Worm (Caenorhabditis elegans) whole organism, midembryonic: Measurements from ENCODE around the gene F58A3.4.

ENCODE experiments used
- T22C8.4 ChIP-seq: fragments of 200-800 bp; sonication (Bioruptor generic); IDR thresholded peaks from 2 replicates; pipeline ENCODE4 v1.3.6; 2022; ENCODE audit warnings: missing genetic modification characterization, missing compliant biosample characterization
- cog-1 ChIP-seq: sonication (generic microtip); optimal IDR thresholded peaks from 2 replicates; lab custom pipeline; 2016; ENCODE audit warnings: missing genetic modification characterization, missing compliant biosample characterization
- flt-1 ChIP-seq: fragments of 200-800 bp; sonication (Bioruptor generic); IDR thresholded peaks from 2 replicates; pipeline ENCODE4 v1.3.6; 2022; ENCODE audit warnings: missing genetic modification characterization, missing compliant biosample characterization
- klf-2 ChIP-seq: fragments of 200-800 bp; sonication (Bioruptor generic); conservative IDR thresholded peaks from 2 replicates; pipeline ENCODE4 v1.3.6; 2022; ENCODE audit warnings: missing genetic modification reagents, missing genetic modification characterization, missing compliant biosample characterization
- med-1 ChIP-seq: sonication (generic microtip); optimal IDR thresholded peaks from 2 replicates; lab custom pipeline; 2017; ENCODE audit warnings: missing genetic modification characterization, mild to moderate bottlenecking, missing compliant biosample characterization, antibody characterized with exemption, missing genetic modification reagents; ENCODE audit not compliant: insufficient read depth
- ref-1 ChIP-seq: fragments of 200-800 bp; sonication (Bioruptor generic); conservative IDR thresholded peaks from 2 replicates; pipeline ENCODE4 v1.3.6; 2022; ENCODE audit warnings: missing genetic modification reagents, missing genetic modification characterization, missing compliant biosample characterization
- tab-1 ChIP-seq: fragments of 200-800 bp; sonication (Bioruptor generic); IDR thresholded peaks from 2 replicates; pipeline ENCODE4 v1.3.6; 2022; ENCODE audit warnings: missing genetic modification characterization, missing compliant biosample characterization
- ztf-23 ChIP-seq: fragments of 200-800 bp; sonication (Bioruptor generic); IDR thresholded peaks from 2 replicates; pipeline ENCODE4 v1.3.6; 2022; ENCODE audit warnings: missing genetic modification reagents, missing genetic modification characterization, missing compliant biosample characterization
- ztf-29 ChIP-seq: fragments of 200-800 bp; sonication (Bioruptor generic); IDR thresholded peaks from 2 replicates; pipeline ENCODE4 v1.3.6; 2022; ENCODE audit warnings: missing genetic modification reagents, missing genetic modification characterization, missing compliant biosample characterization

The F58A3.4 gene

DNA sequence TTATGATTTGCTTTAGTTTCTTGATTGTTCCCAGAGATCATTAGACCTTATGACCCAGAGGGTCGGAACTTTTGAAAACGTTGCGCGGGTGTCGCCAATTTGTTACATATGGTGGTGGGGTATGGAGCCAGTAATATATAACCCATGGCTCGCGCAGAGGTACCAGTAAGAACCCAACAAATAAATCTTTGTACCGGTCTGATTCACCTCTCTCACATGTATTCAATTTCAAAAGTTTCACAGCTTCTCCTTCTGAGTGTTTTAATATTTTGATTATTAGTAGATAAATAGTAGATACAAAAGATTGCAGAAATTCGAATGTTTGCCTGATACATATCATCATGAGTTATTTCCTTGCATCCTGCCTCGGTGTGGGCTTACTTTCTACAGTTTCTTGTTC is 5.6 kb upstream of the F58A3.4 start, which contains the start of gene egl-15:
Gene egl-15, plus strand, starts transcription at position 301 of the 400 bp plus-strand sequence.
- no peak for TF ChIP-seq flt-1 (GFP tag; lab: Robert Waterston, UW)
- no peak for TF ChIP-seq T22C8.4
- no peak for TF ChIP-seq cog-1 (tag; lab: Kevin White, UChicago)
- TF ChIP-seq ztf-29 (GFP tag; lab: Robert Waterston, UW): no peak
- TF ChIP-seq tab-1 (GFP tag; lab: Robert Waterston, UW): no peak
- TF ChIP-seq ref-1 (GFP tag; lab: Robert Waterston, UW): no peak
- no peak for TF ChIP-seq med-1 (GFP tag; lab: Kevin White, UChicago)
- TF ChIP-seq ztf-23: no peak
- no peak for TF ChIP-seq klf-2 (GFP tag; lab: Robert Waterston, UW)

DNA sequence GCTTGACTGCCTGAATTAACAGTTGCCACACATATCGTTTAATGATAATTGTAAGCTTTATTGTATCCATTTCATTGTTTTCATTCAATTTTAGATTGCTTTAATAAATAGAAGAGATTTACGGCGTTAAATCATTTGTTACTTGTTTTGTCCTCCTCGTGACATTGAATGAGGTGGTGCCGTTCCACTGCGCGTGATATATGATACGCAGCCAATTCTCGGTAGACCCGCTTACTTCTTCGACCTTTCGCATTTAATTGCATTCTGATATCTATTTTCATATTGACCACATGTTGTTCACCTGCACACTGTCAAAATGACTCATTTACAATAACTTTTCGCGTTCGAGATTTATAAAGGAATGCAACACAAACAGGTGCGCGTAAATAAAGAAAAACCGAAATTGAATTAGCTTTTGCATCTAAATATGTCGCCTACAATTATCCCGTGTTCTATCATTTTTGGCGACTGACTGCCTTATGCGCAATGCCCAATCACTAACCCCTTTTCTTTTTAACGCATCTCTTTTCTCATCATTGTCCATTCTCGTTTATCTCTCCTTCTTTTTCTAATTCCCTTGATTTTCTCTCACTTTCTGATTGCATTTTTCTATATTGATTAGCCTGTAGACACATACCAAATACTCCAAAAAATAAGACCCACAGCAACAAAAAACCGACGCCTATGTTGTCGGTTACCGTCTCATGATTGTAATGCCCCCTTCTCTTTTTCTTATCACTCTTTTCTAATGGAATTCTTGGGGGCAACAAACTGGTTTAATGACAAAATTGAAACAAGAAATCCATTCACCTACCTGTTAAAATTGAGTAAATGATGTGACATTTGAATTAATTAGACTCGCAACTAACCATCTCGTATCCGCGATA is 4.2 kb upstream of the F58A3.4 start:
- TF ChIP-seq ref-1 (GFP tag; lab: Robert Waterston, UW): no peak
- TF ChIP-seq tab-1 (GFP tag; lab: Robert Waterston, UW): no peak
- no peak for TF ChIP-seq T22C8.4

DNA sequence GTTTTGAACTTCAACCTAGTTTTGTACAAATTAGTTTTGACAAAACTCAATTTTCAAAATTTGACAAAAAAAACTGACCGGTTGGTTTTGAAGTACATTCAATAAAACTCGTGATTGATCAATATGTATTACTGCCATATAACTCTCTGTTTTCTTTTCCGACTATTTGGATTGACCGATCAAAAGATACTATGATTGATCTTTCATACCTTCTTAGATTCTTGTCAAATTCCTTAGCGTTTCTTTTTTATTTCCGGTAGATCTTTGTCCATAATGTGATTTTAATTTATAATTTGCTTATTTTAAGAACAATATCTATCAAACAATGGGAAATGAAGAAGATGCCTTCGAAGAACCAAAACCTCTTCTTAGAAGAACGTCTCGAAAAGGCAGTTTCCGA is 1.9 kb upstream of the F58A3.4 start, which contains the start of gene F58A3.3:
Gene F58A3.3, plus strand, starts transcription at position 301 of the 400 bp plus-strand sequence.
- no peak for TF ChIP-seq tab-1 (GFP tag; lab: Robert Waterston, UW)
- TF ChIP-seq med-1 (GFP tag; lab: Kevin White, UChicago): no peak
- TF ChIP-seq T22C8.4: no peak

DNA sequence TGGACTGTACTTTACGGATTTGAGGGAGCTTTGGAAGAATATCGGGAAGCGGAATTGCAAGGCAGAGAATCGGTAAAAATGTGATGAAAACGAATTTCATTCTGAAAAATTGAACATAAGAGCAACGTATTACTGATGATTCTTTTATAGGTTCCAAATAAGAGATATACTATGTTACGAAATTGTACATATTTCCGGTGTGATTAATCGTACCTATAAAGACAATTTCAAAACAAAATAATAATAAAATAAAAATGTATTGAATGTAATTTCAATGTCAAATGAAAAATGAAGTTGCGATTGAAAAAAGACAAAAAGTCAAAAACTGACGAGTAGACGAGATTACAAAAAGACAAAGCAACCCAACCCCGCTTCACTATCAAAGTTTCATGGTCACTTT is 1.5 kb downstream of the F58A3.4 start, which contains the start of gene ttr-31:
Gene ttr-31, minus strand, starts transcription at position 101 of the 400 bp plus-strand sequence.
- TF ChIP-seq ztf-29 (GFP tag; lab: Robert Waterston, UW) (no peak), ztf-23 (no peak), klf-2 (GFP tag; lab: Robert Waterston, UW) (no peak)

DNA sequence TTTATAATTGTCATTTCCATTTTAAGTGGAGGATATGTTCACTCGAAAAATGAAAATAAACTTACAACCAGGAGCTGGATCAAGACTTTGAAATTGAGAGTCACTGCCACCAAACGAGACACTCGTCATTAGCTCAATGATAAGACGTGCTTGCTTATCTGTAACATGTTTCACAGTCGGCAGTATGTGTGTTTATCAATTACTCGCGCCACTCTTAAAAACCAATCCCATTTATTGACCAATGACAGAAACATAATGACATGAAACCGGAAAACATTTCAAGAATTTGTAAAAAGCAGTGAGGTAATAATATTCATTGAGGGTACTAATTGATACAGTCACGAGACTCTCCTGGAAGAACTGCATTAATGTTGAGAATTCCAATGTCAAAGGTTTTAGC is 2.4 kb downstream of the F58A3.4 start, which contains the start of gene del-5:
Gene del-5, minus strand, starts transcription at position 130 of the 400 bp plus-strand sequence.
- no peak for TF ChIP-seq ztf-23
- TF ChIP-seq med-1 (GFP tag; lab: Kevin White, UChicago): no peak
- no peak for TF ChIP-seq ztf-29 (GFP tag; lab: Robert Waterston, UW)
- TF ChIP-seq cog-1 (tag; lab: Kevin White, UChicago): no peak
- TF ChIP-seq klf-2 (GFP tag; lab: Robert Waterston, UW): no peak

DNA sequence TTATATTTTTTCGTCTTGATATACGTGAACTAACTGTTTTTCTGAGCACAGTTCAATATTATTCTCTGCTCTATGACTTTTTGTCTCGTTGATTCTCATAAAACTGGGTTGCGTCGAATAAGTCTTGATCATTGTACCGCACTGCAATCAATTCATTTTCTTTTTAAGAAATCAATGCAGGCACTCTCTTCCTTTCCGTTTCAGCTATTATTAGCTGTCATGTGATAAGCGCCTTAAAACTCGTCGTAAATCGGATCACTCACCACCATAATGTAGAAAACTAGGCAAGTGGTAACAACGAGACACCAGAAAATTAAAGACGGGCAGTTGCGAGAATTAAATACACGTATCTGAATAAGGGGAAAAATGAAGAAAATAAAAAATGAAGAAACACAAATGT is 3.1 kb downstream of the F58A3.4 start:
- TF ChIP-seq cog-1 (tag; lab: Kevin White, UChicago): no peak
- TF ChIP-seq med-1 (GFP tag; lab: Kevin White, UChicago): no peak
- TF ChIP-seq tab-1 (GFP tag; lab: Robert Waterston, UW): no peak

DNA sequence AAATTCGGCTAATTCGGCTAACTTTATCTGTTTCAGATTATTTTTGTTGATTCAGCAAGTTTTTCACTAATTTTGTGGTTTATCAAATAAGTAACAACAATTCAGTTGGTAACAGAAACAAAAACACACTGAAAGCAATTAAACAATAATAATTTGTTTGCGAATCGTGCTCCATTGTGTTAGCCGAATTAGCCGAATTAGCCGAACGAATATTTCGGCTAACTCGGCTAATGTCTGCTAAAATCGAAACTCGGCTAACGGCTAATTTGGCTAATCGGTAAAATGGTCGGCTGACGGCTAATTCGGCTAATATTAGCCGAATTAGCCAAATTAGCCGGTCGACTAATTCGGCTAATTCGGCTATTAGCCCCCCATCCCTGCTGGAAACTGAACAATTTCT is 6.8 kb downstream of the F58A3.4 start:
- TF ChIP-seq flt-1 (GFP tag; lab: Robert Waterston, UW) (no peak), klf-2 (GFP tag; lab: Robert Waterston, UW) (no peak), med-1 (GFP tag; lab: Kevin White, UChicago) (no peak), ztf-23 (no peak), cog-1 (tag; lab: Kevin White, UChicago) (no peak), ztf-29 (GFP tag; lab: Robert Waterston, UW) (no peak), tab-1 (GFP tag; lab: Robert Waterston, UW) (no peak), ref-1 (GFP tag; lab: Robert Waterston, UW) (no peak), T22C8.4 (no peak)

DNA sequence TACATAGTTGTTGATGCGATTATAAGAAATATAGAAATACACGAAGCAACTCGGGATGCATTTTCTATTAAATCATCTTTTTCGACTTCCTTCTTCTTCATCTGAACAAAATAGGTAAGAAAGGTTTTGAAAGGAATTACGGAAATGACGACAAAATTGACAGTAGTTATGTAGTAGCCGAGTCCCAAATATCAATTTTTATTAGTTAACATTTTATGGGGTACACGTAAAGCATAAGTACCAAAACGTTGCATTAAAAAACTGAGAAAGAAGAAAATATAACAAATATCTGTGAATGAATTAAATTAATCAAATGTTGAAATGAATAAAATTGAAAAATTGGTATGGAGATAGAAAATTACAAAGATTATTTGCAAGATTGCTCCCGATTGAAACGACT is 8.7 kb downstream of the F58A3.4 start, which contains the start of gene col-177:
Gene col-177, minus strand, starts transcription at position 101 of the 400 bp plus-strand sequence.
- TF ChIP-seq ref-1 (GFP tag; lab: Robert Waterston, UW) (no peak), klf-2 (GFP tag; lab: Robert Waterston, UW) (no peak), ztf-23 (no peak), med-1 (GFP tag; lab: Kevin White, UChicago) (no peak), flt-1 (GFP tag; lab: Robert Waterston, UW) (no peak), cog-1 (tag; lab: Kevin White, UChicago) (no peak), tab-1 (GFP tag; lab: Robert Waterston, UW) (no peak), ztf-29 (GFP tag; lab: Robert Waterston, UW) (no peak), T22C8.4 (no peak)

DNA sequence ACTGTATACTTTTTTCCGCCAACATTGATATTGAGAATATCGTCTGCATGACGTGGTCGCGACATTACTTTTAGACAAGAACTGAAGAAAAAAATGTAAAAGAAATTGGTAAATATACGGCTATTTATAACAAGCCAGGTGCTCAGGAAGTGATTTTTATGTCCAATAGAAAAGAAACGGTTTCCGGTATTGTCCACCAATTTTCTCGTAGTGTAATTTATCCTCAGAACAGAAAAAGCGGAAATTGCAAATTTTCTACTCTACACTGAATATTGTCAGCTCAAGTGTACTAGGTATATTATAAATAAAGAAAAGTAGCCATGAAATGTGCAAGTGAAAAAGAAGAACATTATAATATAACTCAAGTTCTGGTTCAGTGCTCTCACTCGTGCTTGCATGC is 11.3 kb downstream of the F58A3.4 start, which contains the start of gene F59F3.6:
Gene F59F3.6, minus strand, starts transcription at position 101 of the 400 bp plus-strand sequence.
- TF ChIP-seq klf-2 (GFP tag; lab: Robert Waterston, UW) (no peak), ztf-23 (no peak), ztf-29 (GFP tag; lab: Robert Waterston, UW) (no peak), tab-1 (GFP tag; lab: Robert Waterston, UW) (no peak), T22C8.4 (no peak), med-1 (GFP tag; lab: Kevin White, UChicago) (no peak), ref-1 (GFP tag; lab: Robert Waterston, UW) (no peak), cog-1 (tag; lab: Kevin White, UChicago) (no peak)

DNA sequence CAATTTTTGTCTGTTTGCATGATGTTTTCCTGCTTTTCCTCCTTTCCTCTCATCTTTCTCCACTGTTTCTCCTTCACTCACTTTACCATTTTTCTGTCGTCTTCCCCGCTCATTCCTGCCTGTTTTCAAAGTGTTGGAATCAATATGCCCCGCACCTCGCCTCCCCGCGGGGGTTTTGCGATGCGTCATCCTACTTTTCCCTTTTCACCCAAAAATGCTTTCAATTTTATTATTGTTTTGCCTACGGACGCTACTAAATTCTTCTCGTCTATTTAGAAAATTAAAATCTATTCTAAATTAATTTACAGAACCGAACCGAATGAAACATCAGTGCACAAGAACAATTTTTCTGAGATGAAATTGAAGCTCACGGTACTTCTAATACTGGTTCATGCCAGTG is 18.3 kb downstream of the F58A3.4 start, which contains the start of gene ver-3:
Gene ver-3, plus strand, starts transcription at position 301 of the 400 bp plus-strand sequence.
- TF ChIP-seq cog-1 (tag; lab: Kevin White, UChicago) (no peak), ztf-23 (no peak), ztf-29 (GFP tag; lab: Robert Waterston, UW) (no peak), klf-2 (GFP tag; lab: Robert Waterston, UW) (no peak), tab-1 (GFP tag; lab: Robert Waterston, UW) (no peak), T22C8.4 (no peak), med-1 (GFP tag; lab: Kevin White, UChicago) (no peak), flt-1 (GFP tag; lab: Robert Waterston, UW) (no peak), ref-1 (GFP tag; lab: Robert Waterston, UW) (no peak)
